Worm (Caenorhabditis elegans): ENCODE results near the gene F28H6.7.

DNA sequence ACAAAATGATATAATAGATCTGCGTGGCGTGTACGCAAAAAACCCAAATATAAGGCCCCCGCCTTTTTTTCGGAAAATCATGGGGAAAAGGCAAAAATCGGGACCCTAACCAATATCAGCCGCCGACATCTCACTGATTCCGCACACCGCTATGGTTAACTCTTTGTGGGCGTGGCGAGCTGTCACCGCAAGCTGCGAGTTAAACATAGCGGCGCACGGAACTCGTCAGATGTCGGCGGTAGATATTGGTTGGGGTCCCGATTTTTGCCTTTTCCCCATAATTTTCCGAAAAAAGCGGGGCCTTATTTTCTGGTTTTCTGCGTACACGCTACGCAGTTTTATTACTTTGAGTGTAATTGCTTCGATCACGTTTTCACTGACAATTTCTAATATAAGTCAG is 2.9 kb downstream of the F28H6.7 start:
- TF ChIP-seq madf-9 (GFP tag; conservative IDR thresholded peaks at IDR 0.05) (no peak), pqm-1 (tag; optimal IDR thresholded peaks at IDR 0.05) (no peak), dmd-6 (GFP tag; IDR thresholded peaks at IDR 0.05) (no peak), unc-62 (GFP tag; optimal IDR thresholded peaks at IDR 0.05 in 1 of 2) (no peak), unc-62 (tag; optimal IDR thresholded peaks at IDR 0.05) (no peak), zfp-3 (GFP tag; conservative IDR thresholded peaks at IDR 0.05) (no peak), mes-2 (tag; optimal IDR thresholded peaks at IDR 0.05; ENCODE audit: poor library complexity, severe bottlenecking) (no peak), nhr-25 (tag; optimal IDR thresholded peaks at IDR 0.05; ENCODE audit: borderline replicate concordance, insufficient read depth) (no peak), nhr-11 (tag; optimal IDR thresholded peaks at IDR 0.05) (no peak), dmd-8 (GFP tag; IDR thresholded peaks at IDR 0.05) (no peak), ztf-11 (tag; optimal IDR thresholded peaks at IDR 0.05) (no peak), daf-8 (GFP tag; IDR thresholded peaks at IDR 0.05) (no peak)
